Worm (Caenorhabditis elegans): ENCODE results near the gene rpt-2.

DNA sequence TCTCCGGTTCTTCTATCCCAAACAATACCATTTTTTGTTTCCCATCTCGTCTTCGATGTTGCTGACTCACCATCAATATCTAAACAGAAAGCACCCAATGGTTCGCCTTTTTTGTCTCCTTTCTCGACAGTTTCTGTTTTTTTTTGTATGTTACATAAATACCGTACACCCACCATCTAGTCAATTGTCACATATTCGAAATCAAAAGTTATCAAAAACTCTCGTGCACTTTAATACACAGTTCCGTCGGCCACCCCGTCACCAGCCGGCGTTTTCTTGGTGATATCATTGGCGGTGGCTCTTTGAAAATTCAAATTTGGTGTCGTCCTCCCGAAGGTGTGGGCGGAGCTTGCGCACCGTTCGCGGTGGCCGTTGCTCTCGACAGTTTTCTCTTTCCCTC lies 9.5 kb downstream of the rpt-2 start:
- no peak for TF ChIP-seq fkh-10 (GFP tag; optimal IDR thresholded peaks at IDR 0.05)
- no peak for TF ChIP-seq hlh-30 (tag; optimal IDR thresholded peaks at IDR 0.05; ENCODE audit: insufficient read depth)
- TF ChIP-seq nhr-11 (tag; optimal IDR thresholded peaks at IDR 0.05), result no peak
- no peak for TF ChIP-seq ceh-48 (tag; optimal IDR thresholded peaks at IDR 0.05)
- no peak for TF ChIP-seq nhr-232 (tag; optimal IDR thresholded peaks at IDR 0.05)
- no peak for TF ChIP-seq pqm-1 (tag; optimal IDR thresholded peaks at IDR 0.05)
- TF ChIP-seq pha-4 (tag; optimal IDR thresholded peaks at IDR 0.05), result no peak
- TF ChIP-seq ets-4 (tag; optimal IDR thresholded peaks at IDR 0.05), result no peak
- TF ChIP-seq zip-5 (tag; optimal IDR thresholded peaks at IDR 0.05), result no peak
- no peak for TF ChIP-seq ceh-18 (tag; optimal IDR thresholded peaks at IDR 0.05)
